Worm (Caenorhabditis elegans): ENCODE data around the gene K01A2.5.
"Not testable (repeated sequence)": the region's sequence is repeated elsewhere in the genome, so short reads cannot be mapped to it uniquely, and the experiment has no call there.

The K01A2.5 gene

ce11 chrII:307154-307553, 6.1 kb downstream of the K01A2.5 start, which contains the start of gene K01A2.4:
K01A2.4 (plus strand) TSS chrII:307454.
- peak; percentile 62 for TF ChIP-seq aha-1 (tag)
- TF ChIP-seq ceh-62 (tag; optimal IDR thresholded peaks at IDR 0.05): no peak

ce11 chrII:312110-312509, 11.0 kb downstream of the K01A2.5 start, which contains the start of gene mps-2:
mps-2 (minus strand) TSS chrII:312210.
- not testable (repeated sequence) for TF ChIP-seq gei-8 (GFP tag; optimal IDR thresholded peaks at IDR 0.05); mxl-2 (GFP tag; conservative IDR thresholded peaks at IDR 0.05); unc-130 (GFP tag; optimal IDR thresholded peaks at IDR 0.05)

DNA sequence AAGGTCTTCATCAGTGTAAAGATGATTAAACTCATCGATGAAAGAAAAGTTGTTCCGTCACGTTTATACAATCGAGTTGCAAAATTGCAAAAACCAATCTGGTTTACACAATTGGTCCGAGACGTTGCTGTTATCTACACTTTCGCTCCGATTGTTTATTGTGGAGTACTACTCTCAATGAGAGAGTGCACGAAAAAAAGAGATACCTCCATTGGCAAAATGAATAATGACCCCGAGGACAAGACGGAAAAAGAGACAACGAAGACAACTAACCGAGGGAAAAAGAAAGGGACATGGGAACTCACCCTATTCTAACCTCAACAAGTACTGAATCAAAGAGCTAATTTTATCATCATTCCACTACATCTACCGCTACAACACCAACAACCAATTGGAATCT, 12.5 kb downstream of the K01A2.5 start:
- TF ChIP-seq unc-62 (GFP tag; optimal IDR thresholded peaks at IDR 0.05 in 1 of 2) (no peak), unc-62 (tag; optimal IDR thresholded peaks at IDR 0.05) (no peak), fos-1 (tag; optimal IDR thresholded peaks at IDR 0.05) (no peak), Y75B8A.6 (GFP tag; IDR thresholded peaks at IDR 0.05) (no peak)

ce11 chrII:319459-319858, 18.4 kb downstream of the K01A2.5 start, which contains the start of gene far-7:
far-7 (plus strand) TSS chrII:319789.
- TF ChIP-seq ceh-32 (tag; optimal IDR thresholded peaks at IDR 0.05; ENCODE audit: poor library complexity) (no peak), nhr-28 (tag; optimal IDR thresholded peaks at IDR 0.05) (peak; percentile 58), hlh-30 (tag; optimal IDR thresholded peaks at IDR 0.05; ENCODE audit: insufficient read depth) (peak; percentile 48), dmd-8 (GFP tag; IDR thresholded peaks at IDR 0.05) (no peak), rbr-2 (tag; optimal IDR thresholded peaks at IDR 0.05) (no peak), ctbp-1 (GFP tag; IDR thresholded peaks at IDR 0.05) (no peak)

DNA sequence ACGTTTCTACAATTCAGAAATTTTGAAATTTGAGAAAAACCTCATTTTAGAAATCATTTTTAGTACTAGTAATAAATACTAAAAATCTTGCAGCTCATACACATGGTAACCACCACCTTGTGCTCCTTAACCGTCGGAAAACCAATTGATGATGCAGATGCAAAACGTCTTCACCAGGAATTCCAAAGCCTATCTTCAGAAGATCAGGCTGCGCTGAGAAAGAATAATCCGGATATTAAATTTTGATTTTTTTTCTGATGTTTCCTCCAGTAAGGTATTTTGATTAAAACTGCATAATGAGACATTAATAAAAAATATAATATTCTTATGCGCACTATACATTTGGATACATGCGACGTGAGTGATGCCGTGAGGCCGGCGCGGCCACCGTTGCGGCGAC, 19.7 kb downstream of the K01A2.5 start:
- TF ChIP-seq ztf-11 (tag; optimal IDR thresholded peaks at IDR 0.05): no peak
- peak; percentile 51 for TF ChIP-seq aha-1 (tag)
- TF ChIP-seq nhr-237 (tag; optimal IDR thresholded peaks at IDR 0.05): no peak

- no peak for TF ChIP-seq ctbp-1 (GFP tag; IDR thresholded peaks at IDR 0.05)
- TF ChIP-seq nhr-25 (tag; optimal IDR thresholded peaks at IDR 0.05; ENCODE audit: borderline replicate concordance, insufficient read depth): no peak
- no peak for TF ChIP-seq nhr-237 (tag; optimal IDR thresholded peaks at IDR 0.05)
- peak in 1 of 2 experiments; percentile 74 for TF ChIP-seq unc-62 (GFP tag; optimal IDR thresholded peaks at IDR 0.05 in 1 of 2)
- no peak for TF ChIP-seq unc-62 (tag; optimal IDR thresholded peaks at IDR 0.05)
- TF ChIP-seq hlh-30 (tag; optimal IDR thresholded peaks at IDR 0.05; ENCODE audit: insufficient read depth): no peak
- TF ChIP-seq set-16 (GFP tag; IDR thresholded peaks at IDR 0.05): no peak
These were observed 20.1 kb downstream of the K01A2.5 start for ce11 chrII:321183-321582.

- TF ChIP-seq fkh-10 (GFP tag; optimal IDR thresholded peaks at IDR 0.05) (peak; percentile 2), cey-2 (tag; optimal IDR thresholded peaks at IDR 0.05; ENCODE audit: borderline replicate concordance, insufficient read depth) (no peak), zfp-2 (tag; optimal IDR thresholded peaks at IDR 0.05) (no peak), daf-8 (GFP tag; IDR thresholded peaks at IDR 0.05) (no peak), mxl-2 (GFP tag; conservative IDR thresholded peaks at IDR 0.05) (no peak), mdl-1 (tag; optimal IDR thresholded peaks at IDR 0.05) (peak in 1 of 2 experiments; percentile 47), spr-3 (GFP tag; optimal IDR thresholded peaks at IDR 0.05) (no peak), hif-1 (tag; optimal IDR thresholded peaks at IDR 0.05) (peak in 1 of 2 experiments; percentile 21), nhr-11 (tag; optimal IDR thresholded peaks at IDR 0.05) (peak; percentile 42), unc-62 (GFP tag; optimal IDR thresholded peaks at IDR 0.05 in 1 of 2) (peak in 1 of 2 experiments; percentile 55), unc-62 (tag; optimal IDR thresholded peaks at IDR 0.05) (no peak), aly-2 (tag; optimal IDR thresholded peaks at IDR 0.05) (no peak), mep-1 (tag; optimal IDR thresholded peaks at IDR 0.05) (peak; percentile 46), D1046.2 (GFP tag; IDR thresholded peaks at IDR 0.05) (peak; percentile 48; the same call in 1 of the 2 replicates), nhr-28 (tag; optimal IDR thresholded peaks at IDR 0.05) (peak; percentile 55), hmg-1.1 (GFP tag; IDR thresholded peaks at IDR 0.05) (peak; percentile 60), lsy-2 (tag; optimal IDR thresholded peaks at IDR 0.05) (peak; percentile 47 to 64), snpc-1.2 (GFP tag; IDR thresholded peaks at IDR 0.05) (no peak), ceh-28 (tag; optimal IDR thresholded peaks at IDR 0.05) (peak; percentile 11), hlh-30 (tag; optimal IDR thresholded peaks at IDR 0.05; ENCODE audit: insufficient read depth) (peak; percentile 92), aha-1 (tag) (peak; percentile 94), rbr-2 (tag; optimal IDR thresholded peaks at IDR 0.05) (peak; percentile 33), dpl-1 (GFP tag; optimal IDR thresholded peaks at IDR 0.05) (peak; percentile 10), hlh-11 (tag; optimal IDR thresholded peaks at IDR 0.05) (peak; percentile 32)
These were observed 22.1 kb downstream of the K01A2.5 start, which contains the start of gene K01A2.10 for ce11 chrII:323048-323776. K01A2.10 (minus strand) TSS chrII:323098.

Data from whole organism, L4 larva.